Fruit fly (Drosophila melanogaster) whole organism, wandering third instar larva: ENCODE results near the gene Shal.
A peak's percentile ranks its signal among the peaks of the same experiment; 100 is the strongest.

Experiments used
- Abd-B ChIP-seq: fragments of >200 bp; optimal IDR thresholded peaks from 2 replicates; lab custom pipeline; 2017; ENCODE audit warnings: missing biosample characterization, missing genetic modification characterization
- CG32264 ChIP-seq: fragments of 200-800 bp; sonication (Bioruptor generic); optimal IDR thresholded peaks from 2 replicates; lab custom pipeline; 2016; ENCODE audit warnings: missing biosample characterization, missing genetic modification characterization
- CG9705 ChIP-seq: fragments of 200-800 bp; sonication (Bioruptor generic); optimal IDR thresholded peaks from 2 replicates; lab custom pipeline; 2018; ENCODE audit warnings: missing biosample characterization, mild to moderate bottlenecking, missing genetic modification characterization
- Dfd ChIP-seq: fragments of >200 bp; optimal IDR thresholded peaks from 2 replicates; lab custom pipeline; 2017; ENCODE audit warnings: missing biosample characterization, missing genetic modification characterization
- Dif ChIP-seq: fragments of 200-275, 200-300 bp; sonication (Bioruptor generic); optimal IDR thresholded peaks from 2 replicates; lab custom pipeline; 2018; ENCODE audit warnings: missing biosample characterization, missing genetic modification characterization; ENCODE audit not compliant: partially characterized antibody
- GATAd ChIP-seq: sonication (Bioruptor generic); optimal IDR thresholded peaks from 2 replicates; lab custom pipeline; 2016; ENCODE audit warnings: missing biosample characterization, missing genetic modification characterization
- HLH106 ChIP-seq: fragments of 200-800 bp; optimal IDR thresholded peaks from 3 replicates; lab custom pipeline; 2019; ENCODE audit warnings: missing biosample characterization, mild to moderate bottlenecking, missing genetic modification characterization, moderate library complexity
- Hnf4 ChIP-seq: fragments of 200-800 bp; sonication (Bioruptor generic); optimal IDR thresholded peaks from 2 replicates; lab custom pipeline; 2016; ENCODE audit warnings: missing biosample characterization, mild to moderate bottlenecking, missing genetic modification characterization
- Hr78 ChIP-seq: fragments of >200 bp; optimal IDR thresholded peaks from 2 replicates; lab custom pipeline; 2017; ENCODE audit warnings: missing biosample characterization, missing genetic modification characterization
- Hr83 ChIP-seq: fragments of 200-300 bp; sonication (Bioruptor generic); optimal IDR thresholded peaks from 2 replicates; lab custom pipeline; 2016; ENCODE audit warnings: missing biosample characterization, mild to moderate bottlenecking, missing genetic modification characterization, moderate library complexity; ENCODE audit not compliant: poor library complexity, severe bottlenecking
- Jra ChIP-seq: sonication (Bioruptor generic); optimal IDR thresholded peaks from 2 replicates; lab custom pipeline; 2016; ENCODE audit warnings: missing biosample characterization, missing genetic modification characterization
- Mio ChIP-seq: sonication (Bioruptor generic); optimal IDR thresholded peaks from 2 replicates; lab custom pipeline; 2016; ENCODE audit warnings: missing biosample characterization, missing genetic modification characterization
- Myc ChIP-seq: fragments of >200 bp; optimal IDR thresholded peaks from 2 replicates; lab custom pipeline; 2017
- N ChIP-seq: fragments of >200 bp; optimal IDR thresholded peaks from 2 replicates; lab custom pipeline; 2018; ENCODE audit warnings: missing biosample characterization, missing external identifiers, missing genetic modification characterization
- OdsH ChIP-seq: fragments of 200-800 bp; sonication (Bioruptor generic); optimal IDR thresholded peaks from 2 replicates; lab custom pipeline; 2016; ENCODE audit warnings: missing biosample characterization, mild to moderate bottlenecking, missing genetic modification characterization
- Rel ChIP-seq, 2 experiments: fragments of 200-800 bp; sonication (Bioruptor generic) in 1 of 2; optimal IDR thresholded peaks; 2 replicates in 1 of 2; 3 replicates in 1 of 2; lab custom pipeline; 2016 to 2019; ENCODE audit warnings: mild to moderate bottlenecking in 2 of 2, missing biosample characterization in 2 of 2, missing genetic modification characterization in 2 of 2, moderate library complexity in 1 of 2
- Sp1 ChIP-seq: fragments of 200-800 bp; sonication (Bioruptor generic); optimal IDR thresholded peaks from 3 replicates; lab custom pipeline; 2019; ENCODE audit warnings: missing biosample characterization, mild to moderate bottlenecking, missing genetic modification characterization, moderate library complexity
- Vsx2 ChIP-seq: fragments of 200-300, 225-300 bp; sonication (Bioruptor generic); optimal IDR thresholded peaks from 2 replicates; lab custom pipeline; 2018; ENCODE audit warnings: missing biosample characterization, missing genetic modification characterization; ENCODE audit not compliant: partially characterized antibody
- br ChIP-seq: fragments of 200-800 bp; sonication (Bioruptor generic); optimal IDR thresholded peaks from 2 replicates; lab custom pipeline; 2016; ENCODE audit warnings: missing biosample characterization, missing genetic modification characterization
- dmrt93B ChIP-seq: fragments of 200-800 bp; sonication (Bioruptor generic); optimal IDR thresholded peaks from 2 replicates; lab custom pipeline; 2018; ENCODE audit warnings: missing biosample characterization, mild to moderate bottlenecking, missing genetic modification characterization
- dsf ChIP-seq: sonication (Bioruptor generic); optimal IDR thresholded peaks from 2 replicates; lab custom pipeline; 2016; ENCODE audit warnings: missing biosample characterization, missing genetic modification characterization, borderline replicate concordance
- foxo ChIP-seq, 2 experiments: fragments of 200-800 bp; sonication (Bioruptor generic); optimal IDR thresholded peaks; 2 replicates in 1 of 2; 3 replicates in 1 of 2; lab custom pipeline; 2016 to 2017; ENCODE audit warnings: missing biosample characterization in 2 of 2, missing genetic modification characterization in 2 of 2
- fru ChIP-seq: fragments of 200-800 bp; sonication (Bioruptor generic); optimal IDR thresholded peaks from 3 replicates; lab custom pipeline; 2016; ENCODE audit warnings: missing biosample characterization, mild to moderate bottlenecking, missing genetic modification characterization
- h ChIP-seq: fragments of 200-800 bp; sonication (Bioruptor generic); optimal IDR thresholded peaks from 3 replicates; lab custom pipeline; 2016; ENCODE audit warnings: missing biosample characterization, mild to moderate bottlenecking, missing genetic modification characterization
- jim ChIP-seq: fragments of 175-275, 200-325 bp; sonication (Bioruptor generic); optimal IDR thresholded peaks from 2 replicates; lab custom pipeline; 2016; ENCODE audit warnings: missing biosample characterization, mild to moderate bottlenecking, missing genetic modification characterization
- lola ChIP-seq: fragments of >200 bp; optimal IDR thresholded peaks from 2 replicates; lab custom pipeline; 2017; ENCODE audit warnings: missing biosample characterization, missing genetic modification characterization
- pan ChIP-seq: fragments of >200 bp; optimal IDR thresholded peaks from 2 replicates; lab custom pipeline; 2017
- psq ChIP-seq: fragments of 200-800 bp; sonication (Bioruptor generic); optimal IDR thresholded peaks from 3 replicates; lab custom pipeline; 2017; ENCODE audit warnings: missing biosample characterization, mild to moderate bottlenecking, missing genetic modification characterization, moderate library complexity
- sage ChIP-seq: fragments of 200-800 bp; sonication (Bioruptor generic); optimal IDR thresholded peaks from 2 replicates; lab custom pipeline; 2016; ENCODE audit warnings: missing biosample characterization, mild to moderate bottlenecking, missing genetic modification characterization
- sv ChIP-seq: fragments of 200-800 bp; sonication (Bioruptor generic); optimal IDR thresholded peaks from 3 replicates; lab custom pipeline; 2016; ENCODE audit warnings: missing biosample characterization, missing genetic modification characterization
- tai ChIP-seq: sonication (Bioruptor generic); optimal IDR thresholded peaks from 2 replicates; lab custom pipeline; 2016; ENCODE audit warnings: missing biosample characterization, missing genetic modification characterization
- usp ChIP-seq: fragments of >200 bp; optimal IDR thresholded peaks from 2 replicates; lab custom pipeline; 2017; ENCODE audit warnings: missing biosample characterization, missing genetic modification characterization

The Shal gene

DNA sequence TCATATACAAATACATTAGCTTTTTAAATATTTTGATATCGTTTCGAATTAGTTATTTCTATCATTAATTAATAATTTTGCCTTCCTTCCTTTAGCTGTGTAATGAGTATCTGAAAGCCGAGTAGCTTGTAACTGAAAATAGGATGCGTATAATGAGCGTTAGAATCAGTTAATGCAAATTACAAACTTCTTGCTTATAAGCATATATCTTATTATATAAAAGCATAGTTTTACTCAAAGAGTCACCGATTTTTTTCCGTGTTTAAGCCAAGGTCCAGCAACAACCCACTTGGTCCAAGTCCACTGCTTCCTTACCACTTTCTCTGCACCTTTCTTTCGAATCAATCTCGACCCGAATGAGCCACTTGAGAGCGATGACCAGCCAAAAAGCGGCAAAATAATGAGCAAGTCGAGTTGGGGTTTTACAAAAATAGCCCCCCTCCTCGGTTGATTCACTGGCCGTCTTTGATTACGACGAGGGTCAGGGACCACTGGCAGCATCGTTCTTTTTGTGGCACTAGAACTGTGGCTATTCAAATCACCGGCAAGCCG, 28.4 kb downstream of the Shal start:
- peak in 1 of 2 experiments; percentile 17 for TF ChIP-seq foxo (GFP tag; optimal IDR thresholded peaks at IDR 0.05; lab: Kevin White, UChicago)
- no peak for TF ChIP-seq Rel (GFP tag; optimal IDR thresholded peaks at IDR 0.05; lab: Kevin White, UChicago)
- TF ChIP-seq Rel (tag; optimal IDR thresholded peaks at IDR 0.05; lab: Kevin White, UChicago): peak; percentile 31
- TF ChIP-seq N: no peak

dm6 chr3L:19552136-19552773, 32.1 kb downstream of the Shal start, which contains the start of the genes Ltn1 and CG9300:
Gene Ltn1 (minus strand): TSS chr3L:19552290.
Gene CG9300 (plus strand): TSS chr3L:19552420.
- TF ChIP-seq usp (no peak), OdsH (no peak), psq (GFP tag; lab: Kevin White, UChicago) (no peak), Hnf4 (no peak), Myc (lab: Kevin White, UChicago) (peak; percentile 43), Hr83 (GFP tag; lab: Kevin White, UChicago) (peak; percentile 9), Dif (no peak), CG32264 (no peak), sv (GFP tag; lab: Kevin White, UChicago) (no peak), pan (lab: Kevin White, UChicago) (no peak), HLH106 (tag; lab: Kevin White, UChicago) (no peak), Dfd (GFP tag; lab: Kevin White, UChicago) (no peak), lola (GFP tag; lab: Kevin White, UChicago) (no peak)
- TF ChIP-seq, all 38 proteins: peak for 2

DNA sequence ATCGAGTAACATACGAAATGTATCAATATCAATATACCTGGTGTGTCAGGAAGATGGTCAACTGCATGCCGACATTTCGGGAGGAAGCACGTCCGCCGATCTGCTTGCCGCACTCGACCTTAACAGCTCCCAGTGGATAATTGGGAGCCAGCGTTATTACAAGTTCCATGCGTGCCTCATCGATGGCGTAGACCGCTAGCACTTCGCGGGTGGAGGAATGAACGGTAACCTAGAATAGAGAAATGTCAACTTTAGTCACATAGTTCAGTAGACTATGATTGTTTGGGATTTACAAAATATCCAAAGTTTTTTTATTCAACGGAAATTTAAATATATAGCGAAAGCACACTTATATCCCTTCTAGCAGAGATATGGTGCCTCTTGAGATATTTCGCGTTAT, 39.6 kb downstream of the Shal start, which contains the start of the genes CG46435 and Rcd7:
Gene CG46435 (plus strand): TSS at position 301 of the 400 bp plus-strand sequence.
Gene Rcd7 (plus strand): TSS at position 301 of the 400 bp plus-strand sequence.
- TF ChIP-seq N (no peak), CG9705 (GFP tag; lab: Kevin White, UChicago) (no peak)

dm6 chr3L:19544105-19544504, 40.3 kb downstream of the Shal start, which contains the start of the genes CG46434 and Dred:
Gene CG46434 (minus strand): TSS chr3L:19544205.
Gene Dred (minus strand): TSS chr3L:19544205.
- TF ChIP-seq OdsH: no peak
- no peak for TF ChIP-seq Dif
- TF ChIP-seq usp: no peak
- TF ChIP-seq Vsx2 (GFP tag; lab: Kevin White, UChicago): no peak
- no peak for TF ChIP-seq HLH106 (tag; lab: Kevin White, UChicago)
- TF ChIP-seq Sp1 (GFP tag; lab: Kevin White, UChicago): no peak
- TF ChIP-seq N: no peak
- TF ChIP-seq dmrt93B: no peak
- TF ChIP-seq sage (GFP tag; lab: Kevin White, UChicago): no peak
- no peak for TF ChIP-seq Hr83 (GFP tag; lab: Kevin White, UChicago)

DNA sequence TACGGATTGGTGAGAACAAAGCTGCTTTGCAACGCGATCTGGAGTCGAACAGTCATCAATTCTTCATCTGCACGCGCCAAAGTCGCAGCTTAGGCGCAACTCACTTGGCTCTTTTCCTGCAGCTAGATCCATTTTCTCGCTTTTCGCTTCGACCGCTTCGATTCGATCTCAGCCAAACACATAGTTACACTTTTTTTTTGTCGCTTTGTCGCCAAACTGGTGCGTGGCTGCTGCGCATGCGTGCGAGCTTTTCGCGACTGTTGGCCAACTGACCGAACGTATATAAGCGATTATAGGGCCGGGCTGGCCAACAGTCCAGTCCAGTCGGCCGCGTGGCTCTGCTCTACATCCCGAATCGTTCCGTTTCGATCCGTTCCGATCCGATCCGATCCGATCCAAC, 51.9 kb downstream of the Shal start, which contains the start of gene Cpr76Bd:
Gene Cpr76Bd (plus strand): TSS at position 301 of the 400 bp plus-strand sequence.
- TF ChIP-seq Vsx2 (GFP tag; lab: Kevin White, UChicago) (no peak), foxo (GFP tag; optimal IDR thresholded peaks at IDR 0.05; lab: Kevin White, UChicago) (no peak), Rel (GFP tag; optimal IDR thresholded peaks at IDR 0.05; lab: Kevin White, UChicago) (no peak), Rel (tag; optimal IDR thresholded peaks at IDR 0.05; lab: Kevin White, UChicago) (no peak), GATAd (GFP tag; lab: Kevin White, UChicago) (no peak), Abd-B (no peak), fru (GFP tag; lab: Kevin White, UChicago) (no peak), jim (GFP tag; lab: Kevin White, UChicago) (no peak), tai (GFP tag; lab: Kevin White, UChicago) (no peak), Dif (no peak), dsf (GFP tag; lab: Kevin White, UChicago) (no peak), Hr78 (no peak), sv (GFP tag; lab: Kevin White, UChicago) (no peak), h (GFP tag; lab: Kevin White, UChicago) (no peak), Mio (GFP tag; lab: Kevin White, UChicago) (no peak), Jra (no peak), HLH106 (tag; lab: Kevin White, UChicago) (no peak), br (GFP tag; lab: Kevin White, UChicago) (no peak), dmrt93B (no peak)
- TF ChIP-seq, all 38 proteins: peak for 0
